Worm (Caenorhabditis elegans): ENCODE results near the gene hil-7.

- TF ChIP-seq unc-62 (GFP tag; optimal IDR thresholded peaks at IDR 0.05) (no peak), ztf-11 (tag; optimal IDR thresholded peaks at IDR 0.05) (no peak), nhr-12 (tag; optimal IDR thresholded peaks at IDR 0.05) (no peak), lin-13 (tag; optimal IDR thresholded peaks at IDR 0.05) (no peak), elt-3 (tag; optimal IDR thresholded peaks at IDR 0.05) (no peak), unc-120 (tag; optimal IDR thresholded peaks at IDR 0.05; ENCODE audit: poor library complexity, severe bottlenecking) (no peak), mls-2 (tag; optimal IDR thresholded peaks at IDR 0.05) (no peak), ceh-39 (tag; optimal IDR thresholded peaks at IDR 0.05) (no peak), drap-1 (GFP tag; optimal IDR thresholded peaks at IDR 0.05) (no peak), blmp-1 (tag; optimal IDR thresholded peaks at IDR 0.05) (no peak), lsy-2 (tag; optimal IDR thresholded peaks at IDR 0.05) (no peak)
These were observed 24.0 kb upstream of the hil-7 start for ce11 chrIV:6622142-6622541.
